Worm (Caenorhabditis elegans) whole organism, young adult: ENCODE data around the gene C27H6.9.

ENCODE experiments used
- B0035.1 ChIP-seq: sonication (generic microtip); optimal IDR thresholded peaks from 2 replicates; lab custom pipeline; 2016; ENCODE audit warnings: missing genetic modification characterization, mild to moderate bottlenecking, missing compliant biosample characterization, missing genotype, missing genetic modification reagents
- B0336.3 ChIP-seq: fragments of 200-800 bp; sonication (Bioruptor generic); IDR thresholded peaks from 2 replicates; pipeline ENCODE4 v1.3.6; 2022; ENCODE audit warnings: missing genetic modification characterization, missing compliant biosample characterization
- F22D6.2 ChIP-seq: sonication (generic microtip); optimal IDR thresholded peaks from 2 replicates; lab custom pipeline; 2016; ENCODE audit warnings: mild to moderate bottlenecking, missing genetic modification characterization, missing compliant biosample characterization
- F23B12.7 ChIP-seq: sonication (generic microtip); optimal IDR thresholded peaks from 2 replicates; lab custom pipeline; 2017; ENCODE audit warnings: missing genetic modification characterization, mild to moderate bottlenecking, missing compliant biosample characterization, antibody characterized with exemption, moderate library complexity; ENCODE audit not compliant: insufficient read depth
- F49E8.2 ChIP-seq: sonication (generic microtip); optimal IDR thresholded peaks from 3 replicates; lab custom pipeline; 2017; ENCODE audit warnings: missing genetic modification characterization, mild to moderate bottlenecking, missing compliant biosample characterization, antibody characterized with exemption, moderate library complexity; ENCODE audit not compliant: insufficient read depth
- F52B5.7 ChIP-seq: sonication (generic microtip); optimal IDR thresholded peaks from 2 replicates; lab custom pipeline; 2016; ENCODE audit warnings: mild to moderate bottlenecking, missing genetic modification characterization, missing compliant biosample characterization
- F55B11.4 ChIP-seq: sonication (generic microtip); optimal IDR thresholded peaks from 2 replicates; lab custom pipeline; 2016; ENCODE audit warnings: missing compliant biosample characterization, missing genetic modification characterization, borderline replicate concordance; ENCODE audit not compliant: insufficient read depth
- F57A8.1 ChIP-seq: fragments of 200-800 bp; sonication (Bioruptor generic); optimal IDR thresholded peaks from 2 replicates; lab custom pipeline; 2018; ENCODE audit warnings: mild to moderate bottlenecking, missing genetic modification characterization, moderate library complexity, missing compliant biosample characterization
- F57C9.4 ChIP-seq: sonication (generic microtip); optimal IDR thresholded peaks from 2 replicates; lab custom pipeline; 2017; ENCODE audit warnings: mild to moderate bottlenecking, missing genetic modification characterization, missing compliant biosample characterization
- K11D2.4 ChIP-seq: fragments of 200-800 bp; sonication (Bioruptor generic); IDR thresholded peaks from 2 replicates; pipeline ENCODE4 v1.3.6; 2022; ENCODE audit warnings: missing genetic modification reagents, missing genetic modification characterization, missing compliant biosample characterization
- T07F8.4 ChIP-seq: sonication (generic microtip); optimal IDR thresholded peaks from 2 replicates; lab custom pipeline; 2016; ENCODE audit warnings: mild to moderate bottlenecking, missing genetic modification characterization, moderate library complexity, missing compliant biosample characterization
- T26A5.8 ChIP-seq: sonication (generic microtip); optimal IDR thresholded peaks from 2 replicates; lab custom pipeline; 2016; ENCODE audit warnings: missing genetic modification characterization, missing compliant biosample characterization
- Y53F4B.3 ChIP-seq: fragments of 200-800 bp; sonication (Bioruptor generic); IDR thresholded peaks from 2 replicates; pipeline ENCODE4 v1.3.6; 2022; ENCODE audit warnings: missing genetic modification reagents, missing genetic modification characterization, missing compliant biosample characterization
- Y53G8AR.9 ChIP-seq: fragments of 200-800 bp; sonication (Bioruptor generic); conservative IDR thresholded peaks from 2 replicates; pipeline ENCODE4 v1.3.6; 2022; ENCODE audit warnings: missing genetic modification reagents, missing genetic modification characterization, missing compliant biosample characterization
- aptf-2 ChIP-seq: fragments of 200-800 bp; sonication (Bioruptor generic); conservative IDR thresholded peaks from 2 replicates; pipeline ENCODE4 v1.3.6; 2022; ENCODE audit warnings: missing genetic modification reagents, missing genetic modification characterization, missing compliant biosample characterization
- atf-7 ChIP-seq: sonication (generic microtip); optimal IDR thresholded peaks from 2 replicates; lab custom pipeline; 2017; ENCODE audit warnings: mild to moderate bottlenecking, missing genetic modification characterization, missing compliant biosample characterization
- attf-3 ChIP-seq: fragments of 200-800 bp; sonication (Bioruptor generic); conservative IDR thresholded peaks from 2 replicates; pipeline ENCODE4 v1.3.6; 2022; ENCODE audit warnings: missing genetic modification reagents, missing genetic modification characterization, missing compliant biosample characterization
- bed-1 ChIP-seq: fragments of 200-800 bp; sonication (Bioruptor generic); IDR thresholded peaks from 2 replicates; pipeline ENCODE4 v1.3.6; 2022; ENCODE audit warnings: missing genetic modification reagents, missing genetic modification characterization, missing compliant biosample characterization
- bed-2 ChIP-seq: fragments of 200-800 bp; sonication (Bioruptor generic); IDR thresholded peaks from 2 replicates; pipeline ENCODE4 v1.3.6; 2022; ENCODE audit warnings: missing genetic modification reagents, missing genetic modification characterization, missing compliant biosample characterization
- ceh-100 ChIP-seq: fragments of 200-800 bp; sonication (Bioruptor generic); IDR thresholded peaks from 2 replicates; pipeline ENCODE4 v1.3.6; 2022; ENCODE audit warnings: missing genetic modification reagents, missing genetic modification characterization, missing compliant biosample characterization
- ceh-27 ChIP-seq: fragments of 200-800 bp; sonication (Bioruptor generic); optimal IDR thresholded peaks from 2 replicates; lab custom pipeline; 2018; ENCODE audit warnings: mild to moderate bottlenecking, missing genetic modification characterization, moderate library complexity, missing compliant biosample characterization
- dox-1 ChIP-seq: fragments of 200-800 bp; sonication (Bioruptor generic); IDR thresholded peaks from 2 replicates; pipeline ENCODE4 v1.3.6; 2022; ENCODE audit warnings: missing genetic modification reagents, missing genetic modification characterization, missing compliant biosample characterization
- dpff-1 ChIP-seq: sonication (generic microtip); optimal IDR thresholded peaks from 2 replicates; lab custom pipeline; 2017; ENCODE audit warnings: mild to moderate bottlenecking, missing genetic modification characterization, missing compliant biosample characterization
- efl-1 ChIP-seq: fragments of 150-350 bp; optimal IDR thresholded peaks from 2 replicates; lab custom pipeline; 2014; ENCODE audit warnings: missing biosample characterization, missing genetic modification reagents, missing genetic modification characterization
- egl-18 ChIP-seq: fragments of 200-800 bp; sonication (Bioruptor generic); IDR thresholded peaks from 2 replicates; pipeline ENCODE4 v1.3.6; 2022; ENCODE audit warnings: missing genetic modification reagents, missing genetic modification characterization, missing compliant biosample characterization
- egl-44 ChIP-seq: fragments of 200-800 bp; sonication (Bioruptor generic); IDR thresholded peaks from 2 replicates; pipeline ENCODE4 v1.3.6; 2022; ENCODE audit warnings: missing genetic modification reagents, missing genetic modification characterization, missing compliant biosample characterization
- egrh-3 ChIP-seq: fragments of 200-800 bp; sonication (Bioruptor generic); IDR thresholded peaks from 2 replicates; pipeline ENCODE4 v1.3.6; 2022; ENCODE audit warnings: missing genetic modification reagents, missing genetic modification characterization, missing compliant biosample characterization
- hlh-12 ChIP-seq: sonication (generic microtip); optimal IDR thresholded peaks from 2 replicates; lab custom pipeline; 2016; ENCODE audit warnings: missing genetic modification characterization, missing compliant biosample characterization
- hmg-1.2 ChIP-seq: fragments of 200-800 bp; sonication (Bioruptor generic); IDR thresholded peaks from 2 replicates; pipeline ENCODE4 v1.3.6; 2022; ENCODE audit warnings: missing genetic modification reagents, missing genetic modification characterization, missing compliant biosample characterization
- lag-1 ChIP-seq: fragments of 200-800 bp; sonication (Bioruptor generic); IDR thresholded peaks from 2 replicates; pipeline ENCODE4 v1.3.6; 2022; ENCODE audit warnings: missing genetic modification reagents, missing genetic modification characterization, missing compliant biosample characterization
- let-526 ChIP-seq: fragments of 200-800 bp; sonication (Bioruptor generic); IDR thresholded peaks from 2 replicates; pipeline ENCODE4 v1.3.6; 2022; ENCODE audit warnings: missing genetic modification reagents, missing genetic modification characterization, missing compliant biosample characterization
- let-607 ChIP-seq, 2 experiments: fragments of 200-800 bp in 1 of 2; sonication (Bioruptor generic) in 1 of 2; sonication (generic microtip) in 1 of 2; optimal IDR thresholded peaks; 2 replicates each; lab custom pipeline; 2016 to 2018; ENCODE audit warnings: mild to moderate bottlenecking in 2 of 2, missing compliant biosample characterization in 2 of 2, missing genetic modification characterization in 2 of 2, moderate library complexity in 2 of 2, missing genotype in 1 of 2
- lin-35 ChIP-seq, 3 experiments: fragments of 150-350 bp in 2 of 3; sonication (generic microtip) in 1 of 3; optimal IDR thresholded peaks; 2 replicates each; lab custom pipeline; 2014 to 2018; ENCODE audit warnings: missing biosample characterization in 3 of 3, missing genetic modification characterization in 3 of 3, missing genetic modification reagents in 3 of 3
- lir-1 ChIP-seq: fragments of 200-800 bp; sonication (Bioruptor generic); conservative IDR thresholded peaks from 2 replicates; pipeline ENCODE4 v1.3.6; 2022; ENCODE audit warnings: missing genetic modification reagents, missing genetic modification characterization, missing compliant biosample characterization
- lsy-27 ChIP-seq: sonication (generic microtip); optimal IDR thresholded peaks from 2 replicates; lab custom pipeline; 2017; ENCODE audit warnings: missing genetic modification characterization, mild to moderate bottlenecking, missing compliant biosample characterization, antibody characterized with exemption, missing genotype, borderline replicate concordance; ENCODE audit not compliant: insufficient read depth
- madf-3 ChIP-seq: fragments of 200-800 bp; sonication (Bioruptor generic); IDR thresholded peaks from 2 replicates; pipeline ENCODE4 v1.3.6; 2022; ENCODE audit warnings: missing genetic modification reagents, missing genetic modification characterization, missing compliant biosample characterization
- madf-8 ChIP-seq: fragments of 200-800 bp; sonication (Bioruptor generic); conservative IDR thresholded peaks from 2 replicates; pipeline ENCODE4 v1.3.6; 2022; ENCODE audit warnings: missing genetic modification reagents, missing genetic modification characterization, missing compliant biosample characterization
- nfya-2 ChIP-seq: fragments of 200-800 bp; sonication (Bioruptor generic); IDR thresholded peaks from 2 replicates; pipeline ENCODE4 v1.3.6; 2022; ENCODE audit warnings: missing genetic modification reagents, missing genetic modification characterization, missing compliant biosample characterization
- nhr-120 ChIP-seq: fragments of 200-800 bp; sonication (Bioruptor generic); IDR thresholded peaks from 2 replicates; pipeline ENCODE4 v1.3.6; 2022; ENCODE audit warnings: missing genetic modification characterization, missing compliant biosample characterization
- rcor-1 ChIP-seq: fragments of 200-800 bp; sonication (Bioruptor generic); IDR thresholded peaks from 2 replicates; pipeline ENCODE4 v1.3.6; 2022; ENCODE audit warnings: missing genetic modification reagents, missing genetic modification characterization, missing compliant biosample characterization
- rec-8 ChIP-seq, 2 experiments: sonication (generic microtip); optimal IDR thresholded peaks; 2 replicates each; lab custom pipeline; 2016; ENCODE audit warnings: mild to moderate bottlenecking in 2 of 2, missing genetic modification characterization in 2 of 2, missing genetic modification reagents in 2 of 2, missing genotype in 2 of 2, missing biosample characterization in 1 of 2, missing compliant biosample characterization in 1 of 2, moderate library complexity in 1 of 2
- sdz-38 ChIP-seq: sonication (generic microtip); optimal IDR thresholded peaks from 2 replicates; lab custom pipeline; 2016; ENCODE audit warnings: missing genotype, missing genetic modification characterization, missing compliant biosample characterization
- somi-1 ChIP-seq: fragments of 200-800 bp; sonication (Bioruptor generic); optimal IDR thresholded peaks from 2 replicates; lab custom pipeline; 2018; ENCODE audit warnings: mild to moderate bottlenecking, missing genetic modification characterization, missing compliant biosample characterization
- unc-62 ChIP-seq: fragments of 150-350 bp; optimal IDR thresholded peaks from 2 replicates; lab custom pipeline; 2014; ENCODE audit warnings: missing biosample characterization, missing genetic modification reagents, missing genetic modification characterization
- xnd-1 ChIP-seq: sonication (generic microtip); optimal IDR thresholded peaks from 2 replicates; lab custom pipeline; 2016; ENCODE audit warnings: missing genotype, missing genetic modification reagents, missing genetic modification characterization, missing compliant biosample characterization
- ztf-26 ChIP-seq: sonication (generic microtip); optimal IDR thresholded peaks from 2 replicates; lab custom pipeline; 2017; ENCODE audit warnings: missing genetic modification characterization, missing compliant biosample characterization
- ztf-28 ChIP-seq: fragments of 200-800 bp; sonication (Bioruptor generic); IDR thresholded peaks from 2 replicates; pipeline ENCODE4 v1.3.6; 2022; ENCODE audit warnings: missing genetic modification reagents, missing genetic modification characterization, missing compliant biosample characterization
- ztf-6 ChIP-seq: fragments of 200-800 bp; sonication (Bioruptor generic); IDR thresholded peaks from 2 replicates; pipeline ENCODE4 v1.3.6; 2022; ENCODE audit warnings: missing genetic modification reagents, missing genetic modification characterization, missing compliant biosample characterization

Gene C27H6.9

DNA sequence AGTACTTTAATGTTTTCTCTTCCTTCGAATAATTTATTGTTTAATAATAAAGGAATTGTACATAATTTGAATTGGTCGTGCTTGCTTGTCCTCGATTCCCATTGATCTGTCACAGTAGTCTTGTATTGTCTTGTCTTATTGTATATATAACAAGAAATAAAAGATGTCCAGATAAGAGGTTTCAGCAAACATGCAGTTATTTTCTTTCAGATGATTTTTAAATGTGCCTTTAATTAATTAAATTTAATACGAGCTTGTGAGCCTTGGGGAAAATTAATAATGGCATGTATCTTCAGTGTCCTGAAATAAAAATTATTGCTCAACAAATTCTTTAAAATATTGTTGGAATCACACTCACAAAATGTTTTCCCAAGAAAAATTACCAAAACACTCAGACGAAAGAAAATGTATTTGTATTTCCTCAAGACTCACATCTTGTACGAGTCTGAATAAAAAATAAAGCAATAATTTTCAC, 40.4 kb downstream of the C27H6.9 start (continued):
- no peak for TF ChIP-seq Y53G8AR.9 (GFP tag; lab: Robert Waterston, UW)
- no peak for TF ChIP-seq ceh-27 (GFP tag; lab: Kevin White, UChicago)
- TF ChIP-seq ztf-28 (GFP tag; lab: Robert Waterston, UW): no peak
- TF ChIP-seq somi-1: no peak
- peak in 1 of 3 experiments; percentile 20 for TF ChIP-seq lin-35 (GFP tag; optimal IDR thresholded peaks at IDR 0.05; lab: Kevin White, UChicago)
- TF ChIP-seq T26A5.8: no peak
- TF ChIP-seq bed-1 (GFP tag; lab: Robert Waterston, UW): no peak
- TF ChIP-seq bed-2 (GFP tag; lab: Robert Waterston, UW): no peak
- no peak for TF ChIP-seq F22D6.2 (tag; lab: Kevin White, UChicago)
- no peak for TF ChIP-seq atf-7 (tag; lab: Kevin White, UChicago)
- no peak for TF ChIP-seq K11D2.4 (GFP tag; lab: Robert Waterston, UW)
- TF ChIP-seq F57A8.1 (GFP tag; lab: Kevin White, UChicago): no peak
- TF ChIP-seq xnd-1: peak; percentile 5
- TF ChIP-seq let-526 (GFP tag; lab: Robert Waterston, UW): no peak
- TF ChIP-seq egl-44: no peak
- TF ChIP-seq rcor-1: no peak
- TF ChIP-seq B0035.1 (tag; lab: Kevin White, UChicago): no peak
- TF ChIP-seq lsy-27 (tag; lab: Kevin White, UChicago): no peak
- TF ChIP-seq madf-3: no peak
- TF ChIP-seq egrh-3: no peak
- no peak for TF ChIP-seq dox-1 (GFP tag; lab: Robert Waterston, UW)
- TF ChIP-seq ztf-6 (GFP tag; lab: Robert Waterston, UW): no peak
- TF ChIP-seq egl-18 (GFP tag; lab: Robert Waterston, UW): no peak
- no peak for TF ChIP-seq sdz-38
- peak; percentile 46; the same call in 1 of the 2 replicates for TF ChIP-seq B0336.3 (GFP tag; lab: Robert Waterston, UW)
- no peak for TF ChIP-seq ztf-26
- TF ChIP-seq F52B5.7 (tag; lab: Kevin White, UChicago): no peak
- no peak for TF ChIP-seq ceh-100 (GFP tag; lab: Robert Waterston, UW)
- TF ChIP-seq F57C9.4 (tag; lab: Kevin White, UChicago): no peak
- no peak for TF ChIP-seq attf-3 (GFP tag; lab: Robert Waterston, UW)
- TF ChIP-seq madf-8 (GFP tag; lab: Robert Waterston, UW): no peak; the same call in 1 of the 2 replicates
- no peak for TF ChIP-seq aptf-2 (GFP tag; lab: Robert Waterston, UW)
- TF ChIP-seq Y53F4B.3: 0 out of 2 replicates have a peak, but pooled peaks have one; percentile 37
- no peak for TF ChIP-seq nfya-2 (GFP tag; lab: Robert Waterston, UW)
- TF ChIP-seq let-607 (tag; optimal IDR thresholded peaks at IDR 0.05; lab: Kevin White, UChicago): no peak
- TF ChIP-seq F49E8.2 (tag; lab: Kevin White, UChicago): peak; percentile 82
- no peak for TF ChIP-seq T07F8.4 (tag; lab: Kevin White, UChicago)
- no peak for TF ChIP-seq dpff-1 (tag; lab: Kevin White, UChicago)
- no peak for TF ChIP-seq lir-1
- no peak for TF ChIP-seq F55B11.4 (tag; lab: Kevin White, UChicago)
- no peak for TF ChIP-seq unc-62
- no peak for TF ChIP-seq lag-1
- peak in 1 of 2 experiments; percentile 61 for TF ChIP-seq rec-8 (tag; optimal IDR thresholded peaks at IDR 0.05; lab: Kevin White, UChicago)
- no peak for TF ChIP-seq hlh-12 (tag; lab: Kevin White, UChicago)
- TF ChIP-seq efl-1: no peak
- peak; percentile 25 for TF ChIP-seq hmg-1.2
- TF ChIP-seq F23B12.7 (tag; lab: Kevin White, UChicago): peak; percentile 58
- TF ChIP-seq nhr-120 (GFP tag; lab: Robert Waterston, UW): no peak
